Worm (Caenorhabditis elegans): Measurements from ENCODE around the gene ceh-30.

Gene ceh-30

DNA sequence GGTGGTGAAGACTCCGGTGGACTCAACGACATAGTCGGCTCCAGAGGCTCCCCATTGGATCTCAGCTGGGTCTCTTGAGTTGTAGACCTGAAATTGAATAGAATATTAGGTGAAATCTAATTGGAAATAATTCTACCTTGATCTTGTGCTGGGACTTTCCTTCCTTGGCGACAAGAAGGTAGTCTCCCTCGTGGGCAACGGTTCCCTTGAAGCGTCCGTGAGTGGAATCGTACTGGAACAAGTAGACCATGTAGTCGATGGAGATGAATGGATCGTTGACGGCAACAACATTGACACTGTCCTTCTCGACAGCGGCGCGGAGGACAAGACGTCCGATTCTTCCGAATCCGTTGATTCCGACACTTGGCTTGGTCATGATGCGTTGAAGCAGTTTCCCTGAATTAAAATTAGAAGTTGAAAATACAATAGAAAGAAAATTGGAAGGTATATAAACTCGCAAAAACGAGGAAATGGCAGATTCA lies 49.6 kb downstream of the ceh-30 start, which contains the start of gene gpd-3:
TSS of gene gpd-3 (minus strand) at position 396 of the 482 bp plus-strand sequence.
- TF ChIP-seq unc-86 (tag; optimal IDR thresholded peaks at IDR 0.05), result no peak
- TF ChIP-seq nhr-71 (tag; optimal IDR thresholded peaks at IDR 0.05), result peak; percentile 53
- TF ChIP-seq nhr-47 (tag; optimal IDR thresholded peaks at IDR 0.05), result peak; percentile 16
- peak; percentile 32 for TF ChIP-seq nhr-19 (GFP tag; conservative IDR thresholded peaks at IDR 0.05)
- peak; percentile 10 for TF ChIP-seq snu-23 (GFP tag; optimal IDR thresholded peaks at IDR 0.05)
- no peak for TF ChIP-seq ceh-90 (tag; optimal IDR thresholded peaks at IDR 0.05)
- peak in 1 of 2 experiments; percentile 14 for TF ChIP-seq lin-35 (GFP tag; optimal IDR thresholded peaks at IDR 0.05)
- peak; percentile 35; the same call in 1 of the 2 replicates for TF ChIP-seq grh-1 (GFP tag; IDR thresholded peaks at IDR 0.05)
- peak; percentile 74 for TF ChIP-seq nhr-85 (tag)
- peak; percentile 21 for TF ChIP-seq rnt-1 (tag; optimal IDR thresholded peaks at IDR 0.05)
- TF ChIP-seq aly-2 (tag; optimal IDR thresholded peaks at IDR 0.05), result peak; percentile 3
- peak; percentile 20 for TF ChIP-seq sox-4 (tag; optimal IDR thresholded peaks at IDR 0.05)
- TF ChIP-seq elt-3 (tag; optimal IDR thresholded peaks at IDR 0.05), result peak in 1 of 6 experiments; percentile 5
- peak; percentile 50 for TF ChIP-seq ama-1 (optimal IDR thresholded peaks at IDR 0.05)
- peak; percentile 31 for TF ChIP-seq ztf-4 (tag; optimal IDR thresholded peaks at IDR 0.05)
- TF ChIP-seq nhr-90 (tag; optimal IDR thresholded peaks at IDR 0.05; ENCODE audit: poor library complexity), result peak; percentile 50
- no peak for TF ChIP-seq hlh-4 (tag; optimal IDR thresholded peaks at IDR 0.05)
- no peak for TF ChIP-seq dsc-1 (tag; optimal IDR thresholded peaks at IDR 0.05)
- TF ChIP-seq elt-2 (tag; optimal IDR thresholded peaks at IDR 0.05), result no peak

DNA sequence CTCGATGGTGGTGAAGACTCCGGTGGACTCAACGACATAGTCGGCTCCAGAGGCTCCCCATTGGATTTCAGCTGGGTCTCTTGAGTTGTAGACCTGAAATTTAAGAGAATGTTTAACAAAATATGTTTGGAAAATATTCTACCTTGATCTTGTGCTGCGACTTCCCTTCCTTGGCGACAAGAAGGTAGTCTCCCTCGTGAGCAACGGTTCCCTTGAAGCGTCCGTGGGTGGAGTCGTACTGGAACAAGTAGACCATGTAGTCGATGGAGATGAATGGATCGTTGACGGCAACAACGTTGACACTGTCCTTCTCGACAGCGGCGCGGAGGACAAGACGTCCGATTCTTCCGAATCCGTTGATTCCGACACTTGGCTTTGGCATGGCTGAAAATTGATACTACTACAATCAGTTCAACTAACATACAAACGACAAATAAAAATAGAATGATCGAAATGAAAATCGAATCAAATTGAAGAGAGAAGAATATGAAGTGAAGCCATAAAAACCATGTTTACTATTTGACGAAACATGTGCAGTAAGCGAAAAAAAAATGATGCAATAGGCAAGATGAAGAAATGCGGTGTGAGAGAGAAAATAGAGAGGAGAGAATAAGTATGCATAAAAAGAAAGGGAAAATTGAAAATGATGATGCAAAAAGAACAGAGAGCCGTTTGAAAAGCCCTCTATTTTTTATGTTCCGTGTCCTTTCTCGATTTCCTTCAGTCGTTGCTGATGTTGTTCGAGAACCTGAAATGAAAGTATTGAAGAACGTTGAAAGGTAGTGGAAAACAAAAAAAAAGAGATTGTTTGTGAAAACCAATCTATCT lies 51.1 kb downstream of the ceh-30 start, which contains the start of gene gpd-2:
TSS of gene gpd-2 (minus strand) at position 384 of the 828 bp plus-strand sequence.
- TF ChIP-seq blmp-1 (tag; optimal IDR thresholded peaks at IDR 0.05) (peak; percentile 14), ceh-63 (GFP tag; optimal IDR thresholded peaks at IDR 0.05) (no peak), lin-14 (GFP tag; optimal IDR thresholded peaks at IDR 0.05) (no peak), grh-1 (GFP tag; IDR thresholded peaks at IDR 0.05) (0 out of 2 replicates have a peak, but pooled peaks have one; percentile 10), nhr-85 (tag) (peak; percentile 37), efl-1 (optimal IDR thresholded peaks at IDR 0.05) (no peak), efl-1 (GFP tag; optimal IDR thresholded peaks at IDR 0.05 in 1 of 2) (peak in 1 of 2 experiments; percentile 90), ceh-82 (tag; optimal IDR thresholded peaks at IDR 0.05) (peak in 1 of 3 experiments; percentile 9), ztf-4 (tag; optimal IDR thresholded peaks at IDR 0.05) (peak; percentile 21), mep-1 (tag; optimal IDR thresholded peaks at IDR 0.05) (peak; percentile 44)
